Fruit fly (Drosophila melanogaster) whole organism, prepupa: Measurements from ENCODE around the gene CG3544.

Experiments
- CG11294 ChIP-seq: fragments of 200-800 bp; sonication (Bioruptor generic); IDR thresholded peaks from 2 replicates; pipeline ENCODE4 v1.3.6; 2022; ENCODE audit warnings: missing biosample characterization, missing genetic modification characterization
- CG11762 ChIP-seq: fragments of 200-800 bp; sonication (Bioruptor generic); optimal IDR thresholded peaks from 3 replicates; lab custom pipeline; 2016; ENCODE audit warnings: missing biosample characterization, missing genetic modification characterization; ENCODE audit not compliant: insufficient read depth
- CG15336 ChIP-seq: fragments of 200-800 bp; sonication (Bioruptor generic); IDR thresholded peaks from 2 replicates; pipeline ENCODE4 v1.3.6; 2022; ENCODE audit warnings: missing biosample characterization, missing genetic modification characterization
- CG16779 ChIP-seq: fragments of 200-800 bp; sonication (Bioruptor generic); optimal IDR thresholded peaks from 3 replicates; lab custom pipeline; 2017; ENCODE audit warnings: missing biosample characterization, mild to moderate bottlenecking, missing genetic modification characterization
- CG31627 ChIP-seq: fragments of 200-800 bp; sonication (Bioruptor generic); optimal IDR thresholded peaks from 3 replicates; lab custom pipeline; 2016; ENCODE audit warnings: missing biosample characterization, missing genetic modification characterization
- CG6808 ChIP-seq: fragments of 200-800 bp; sonication (Bioruptor generic); optimal IDR thresholded peaks from 3 replicates; lab custom pipeline; 2017; ENCODE audit warnings: missing biosample characterization, missing genetic modification characterization, mild to moderate bottlenecking, moderate library complexity, missing genetic modification reagents
- Eip75B ChIP-seq: fragments of 200-800 bp; sonication (Bioruptor generic); optimal IDR thresholded peaks from 3 replicates; lab custom pipeline; 2016; ENCODE audit warnings: missing biosample characterization, missing genetic modification characterization
- Hr38 ChIP-seq: sonication (Bioruptor generic); optimal IDR thresholded peaks from 2 replicates; lab custom pipeline; 2016; ENCODE audit warnings: missing biosample characterization, missing genetic modification characterization
- Met ChIP-seq: fragments of 200-800 bp; sonication (Bioruptor generic); optimal IDR thresholded peaks from 3 replicates; lab custom pipeline; 2016; ENCODE audit warnings: missing biosample characterization, missing genetic modification characterization
- acj6 ChIP-seq: fragments of 200-800 bp; sonication (Bioruptor generic); optimal IDR thresholded peaks from 3 replicates; lab custom pipeline; 2016; ENCODE audit warnings: missing biosample characterization, missing genetic modification characterization

dm6 chr2L:825768-826263 lies 41.7 kb downstream of the CG3544 start, which contains the start of the genes CG3862 and dock:
- TF ChIP-seq CG11294 (no peak), Eip75B (GFP tag; lab: Kevin White, UChicago) (peak; percentile 59), acj6 (no peak), CG16779 (tag; lab: Kevin White, UChicago) (peak; percentile 32), CG11762 (GFP tag; lab: Kevin White, UChicago) (no peak), Hr38 (GFP tag; lab: Kevin White, UChicago) (no peak), CG6808 (GFP tag; lab: Kevin White, UChicago) (peak; percentile 55), Met (no peak), CG15336 (GFP tag; lab: Robert Waterston, UW) (peak; percentile 21; the same call in 1 of the 2 replicates), CG31627 (peak; percentile 41)
